Fruit fly (Drosophila melanogaster) whole organism, wandering third instar larva: ENCODE measurements around the gene CG31391.

Source experiments
- Abd-B ChIP-seq: fragments of >200 bp; optimal IDR thresholded peaks from 2 replicates; lab custom pipeline; 2017; ENCODE audit warnings: missing biosample characterization, missing genetic modification characterization
- CG32264 ChIP-seq: fragments of 200-800 bp; sonication (Bioruptor generic); optimal IDR thresholded peaks from 2 replicates; lab custom pipeline; 2016; ENCODE audit warnings: missing biosample characterization, missing genetic modification characterization
- CG9705 ChIP-seq: fragments of 200-800 bp; sonication (Bioruptor generic); optimal IDR thresholded peaks from 2 replicates; lab custom pipeline; 2018; ENCODE audit warnings: missing biosample characterization, mild to moderate bottlenecking, missing genetic modification characterization
- CrebA ChIP-seq: fragments of 200-800 bp; sonication (Bioruptor generic); optimal IDR thresholded peaks from 2 replicates; lab custom pipeline; 2016; ENCODE audit warnings: missing biosample characterization, mild to moderate bottlenecking, missing genetic modification characterization, borderline replicate concordance
- Dif ChIP-seq: fragments of 200-275, 200-300 bp; sonication (Bioruptor generic); optimal IDR thresholded peaks from 2 replicates; lab custom pipeline; 2018; ENCODE audit warnings: missing biosample characterization, missing genetic modification characterization; ENCODE audit not compliant: partially characterized antibody
- Hnf4 ChIP-seq: fragments of 200-800 bp; sonication (Bioruptor generic); optimal IDR thresholded peaks from 2 replicates; lab custom pipeline; 2016; ENCODE audit warnings: missing biosample characterization, mild to moderate bottlenecking, missing genetic modification characterization
- Hr83 ChIP-seq: fragments of 200-300 bp; sonication (Bioruptor generic); optimal IDR thresholded peaks from 2 replicates; lab custom pipeline; 2016; ENCODE audit warnings: missing biosample characterization, mild to moderate bottlenecking, missing genetic modification characterization, moderate library complexity; ENCODE audit not compliant: poor library complexity, severe bottlenecking
- Jra ChIP-seq: sonication (Bioruptor generic); optimal IDR thresholded peaks from 2 replicates; lab custom pipeline; 2016; ENCODE audit warnings: missing biosample characterization, missing genetic modification characterization
- Mio ChIP-seq: sonication (Bioruptor generic); optimal IDR thresholded peaks from 2 replicates; lab custom pipeline; 2016; ENCODE audit warnings: missing biosample characterization, missing genetic modification characterization
- Myc ChIP-seq: fragments of >200 bp; optimal IDR thresholded peaks from 2 replicates; lab custom pipeline; 2017
- N ChIP-seq: fragments of >200 bp; optimal IDR thresholded peaks from 2 replicates; lab custom pipeline; 2018; ENCODE audit warnings: missing biosample characterization, missing external identifiers, missing genetic modification characterization
- OdsH ChIP-seq: fragments of 200-800 bp; sonication (Bioruptor generic); optimal IDR thresholded peaks from 2 replicates; lab custom pipeline; 2016; ENCODE audit warnings: missing biosample characterization, mild to moderate bottlenecking, missing genetic modification characterization
- Sp1 ChIP-seq: fragments of 200-800 bp; sonication (Bioruptor generic); optimal IDR thresholded peaks from 3 replicates; lab custom pipeline; 2019; ENCODE audit warnings: missing biosample characterization, mild to moderate bottlenecking, missing genetic modification characterization, moderate library complexity
- Vsx2 ChIP-seq: fragments of 200-300, 225-300 bp; sonication (Bioruptor generic); optimal IDR thresholded peaks from 2 replicates; lab custom pipeline; 2018; ENCODE audit warnings: missing biosample characterization, missing genetic modification characterization; ENCODE audit not compliant: partially characterized antibody
- brk ChIP-seq: fragments of 200-800 bp; sonication (Bioruptor generic); optimal IDR thresholded peaks from 2 replicates; lab custom pipeline; 2016; ENCODE audit warnings: missing biosample characterization, mild to moderate bottlenecking, missing genetic modification characterization
- dl ChIP-seq, 2 experiments: fragments of 175-275, 200-275 bp in 1 of 2; fragments of 200-275 bp in 1 of 2; sonication (Bioruptor generic); optimal IDR thresholded peaks; lab custom pipeline; 2018; ENCODE audit warnings: mild to moderate bottlenecking in 2 of 2, missing biosample characterization in 2 of 2, missing genetic modification characterization in 2 of 2, moderate library complexity in 2 of 2; ENCODE audit not compliant: partially characterized antibody in 2 of 2, insufficient read depth in 1 of 2
- dmrt93B ChIP-seq: fragments of 200-800 bp; sonication (Bioruptor generic); optimal IDR thresholded peaks from 2 replicates; lab custom pipeline; 2018; ENCODE audit warnings: missing biosample characterization, mild to moderate bottlenecking, missing genetic modification characterization
- dsf ChIP-seq: sonication (Bioruptor generic); optimal IDR thresholded peaks from 2 replicates; lab custom pipeline; 2016; ENCODE audit warnings: missing biosample characterization, missing genetic modification characterization, borderline replicate concordance
- ey ChIP-seq: fragments of 200-800 bp; sonication (Bioruptor generic); optimal IDR thresholded peaks from 2 replicates; lab custom pipeline; 2016; ENCODE audit warnings: missing biosample characterization, missing genetic modification characterization
- foxo ChIP-seq, 2 experiments: fragments of 200-800 bp; sonication (Bioruptor generic); optimal IDR thresholded peaks; 2 replicates in 1 of 2; 3 replicates in 1 of 2; lab custom pipeline; 2016 to 2017; ENCODE audit warnings: missing biosample characterization in 2 of 2, missing genetic modification characterization in 2 of 2
- fru ChIP-seq: fragments of 200-800 bp; sonication (Bioruptor generic); optimal IDR thresholded peaks from 3 replicates; lab custom pipeline; 2016; ENCODE audit warnings: missing biosample characterization, mild to moderate bottlenecking, missing genetic modification characterization
- h ChIP-seq: fragments of 200-800 bp; sonication (Bioruptor generic); optimal IDR thresholded peaks from 3 replicates; lab custom pipeline; 2016; ENCODE audit warnings: missing biosample characterization, mild to moderate bottlenecking, missing genetic modification characterization
- jim ChIP-seq: fragments of 175-275, 200-325 bp; sonication (Bioruptor generic); optimal IDR thresholded peaks from 2 replicates; lab custom pipeline; 2016; ENCODE audit warnings: missing biosample characterization, mild to moderate bottlenecking, missing genetic modification characterization
- pan ChIP-seq: fragments of >200 bp; optimal IDR thresholded peaks from 2 replicates; lab custom pipeline; 2017
- psq ChIP-seq: fragments of 200-800 bp; sonication (Bioruptor generic); optimal IDR thresholded peaks from 3 replicates; lab custom pipeline; 2017; ENCODE audit warnings: missing biosample characterization, mild to moderate bottlenecking, missing genetic modification characterization, moderate library complexity
- sage ChIP-seq: fragments of 200-800 bp; sonication (Bioruptor generic); optimal IDR thresholded peaks from 2 replicates; lab custom pipeline; 2016; ENCODE audit warnings: missing biosample characterization, mild to moderate bottlenecking, missing genetic modification characterization
- sv ChIP-seq: fragments of 200-800 bp; sonication (Bioruptor generic); optimal IDR thresholded peaks from 3 replicates; lab custom pipeline; 2016; ENCODE audit warnings: missing biosample characterization, missing genetic modification characterization
- usp ChIP-seq: fragments of >200 bp; optimal IDR thresholded peaks from 2 replicates; lab custom pipeline; 2017; ENCODE audit warnings: missing biosample characterization, missing genetic modification characterization
- woc ChIP-seq: sonication (Bioruptor generic); optimal IDR thresholded peaks from 2 replicates; lab custom pipeline; 2016; ENCODE audit warnings: missing biosample characterization, mild to moderate bottlenecking, missing genetic modification characterization

The CG31391 gene

dm6 chr3R:10714498-10714897 is 9.6 kb upstream of the CG31391 start, which contains the start of gene CG4073:
TSS of gene CG4073 (plus strand) at chr3R:10714798.
- no peak for TF ChIP-seq jim (GFP tag; lab: Kevin White, UChicago)

- TF ChIP-seq usp (GFP tag; lab: Kevin White, UChicago), result no peak
- no peak for TF ChIP-seq Vsx2 (GFP tag; lab: Kevin White, UChicago)
- no peak for TF ChIP-seq Dif (GFP tag; lab: Kevin White, UChicago)
- TF ChIP-seq pan (lab: Kevin White, UChicago), result no peak
- TF ChIP-seq dl (GFP tag; optimal IDR thresholded peaks at IDR 0.05; lab: Kevin White, UChicago; ENCODE audit: insufficient read depth in 1 of 2, partially characterized antibody in 2 of 2), result no peak
- TF ChIP-seq foxo (GFP tag; optimal IDR thresholded peaks at IDR 0.05; lab: Kevin White, UChicago), result no peak
- TF ChIP-seq Abd-B, result no peak
- no peak for TF ChIP-seq dmrt93B
- no peak for TF ChIP-seq h (GFP tag; lab: Kevin White, UChicago)
- TF ChIP-seq Hr83 (GFP tag; lab: Kevin White, UChicago), result no peak
Measured at dm6 chr3R:10711148-10711547, 6.3 kb upstream of the CG31391 start, which contains the start of gene CG14689. TSS of gene CG14689 (minus strand) at chr3R:10711248.

- TF ChIP-seq dmrt93B (no peak), woc (GFP tag; lab: Kevin White, UChicago) (no peak)
Measured at dm6 chr3R:10709264-10709663, 4.4 kb upstream of the CG31391 start, which contains the start of gene CG31373. TSS of gene CG31373 (minus strand) at chr3R:10709364.

- TF ChIP-seq CrebA (GFP tag; lab: Kevin White, UChicago), result no peak
- no peak for TF ChIP-seq Sp1 (GFP tag; lab: Kevin White, UChicago)
- no peak for TF ChIP-seq Mio (GFP tag; lab: Kevin White, UChicago)
- no peak for TF ChIP-seq pan (lab: Kevin White, UChicago)
- no peak for TF ChIP-seq Hr83 (GFP tag; lab: Kevin White, UChicago)
- TF ChIP-seq Myc (lab: Kevin White, UChicago), result no peak
- TF ChIP-seq sage (GFP tag; lab: Kevin White, UChicago), result no peak
- no peak for TF ChIP-seq Vsx2 (GFP tag; lab: Kevin White, UChicago)
- no peak for TF ChIP-seq Hnf4
Measured at dm6 chr3R:10708169-10708568, 3.3 kb upstream of the CG31391 start, which contains the start of gene CG31278. TSS of gene CG31278 (minus strand) at chr3R:10708340.

dm6 chr3R:10706763-10707162 is 1.9 kb upstream of the CG31391 start, which contains the start of the genes CG31467 and CG14684:
TSS of gene CG31467 (minus strand) at chr3R:10706863.
TSS of gene CG14684 (plus strand) at chr3R:10706974.
- TF ChIP-seq sage (GFP tag; lab: Kevin White, UChicago) (no peak), Vsx2 (GFP tag; lab: Kevin White, UChicago) (no peak), Dif (GFP tag; lab: Kevin White, UChicago) (no peak), sv (no peak), Abd-B (no peak), fru (no peak), ey (GFP tag; lab: Kevin White, UChicago) (no peak), N (no peak)

dm6 chr3R:10700638-10701037 is 4.2 kb downstream of the CG31391 start:
- TF ChIP-seq woc (GFP tag; lab: Kevin White, UChicago) (no peak), dsf (GFP tag; lab: Kevin White, UChicago) (no peak), brk (GFP tag; lab: Kevin White, UChicago) (no peak), psq (no peak), Abd-B (no peak), OdsH (GFP tag; lab: Kevin White, UChicago) (no peak), Jra (GFP tag; lab: Kevin White, UChicago) (no peak), Hnf4 (no peak), sage (GFP tag; lab: Kevin White, UChicago) (no peak), Myc (lab: Kevin White, UChicago) (no peak), dmrt93B (no peak), CG9705 (GFP tag; lab: Kevin White, UChicago) (no peak), h (GFP tag; lab: Kevin White, UChicago) (no peak), CG32264 (GFP tag; lab: Kevin White, UChicago) (no peak), foxo (GFP tag; optimal IDR thresholded peaks at IDR 0.05; lab: Kevin White, UChicago) (no peak)
